Worm (Caenorhabditis elegans) whole organism, L3 larva: Measurements from ENCODE around the gene C18H7.7.

Source experiments
- elt-1 ChIP-seq: fragments of 150-350 bp; optimal IDR thresholded peaks from 2 replicates; lab custom pipeline; 2014; ENCODE audit warnings: missing biosample characterization, missing genetic modification characterization
- lin-39 ChIP-seq: fragments of 150-350 bp; optimal IDR thresholded peaks from 2 replicates; lab custom pipeline; 2018; ENCODE audit warnings: missing biosample characterization, missing genetic modification reagents, missing genetic modification characterization
- lsy-12 ChIP-seq: sonication (generic microtip); optimal IDR thresholded peaks from 2 replicates; lab custom pipeline; 2016; ENCODE audit warnings: mild to moderate bottlenecking, missing genetic modification characterization, missing compliant biosample characterization
- nhr-23 ChIP-seq: fragments of 150-350 bp; optimal IDR thresholded peaks from 2 replicates; lab custom pipeline; 2014; ENCODE audit warnings: missing biosample characterization, missing genetic modification reagents, missing genetic modification characterization
- unc-39 ChIP-seq: sonication (generic microtip); optimal IDR thresholded peaks from 4 replicates; lab custom pipeline; 2017; ENCODE audit warnings: missing biosample characterization, missing genetic modification characterization
- ztf-11 ChIP-seq: fragments of 150-350 bp; optimal IDR thresholded peaks from 2 replicates; lab custom pipeline; 2014; ENCODE audit warnings: missing biosample characterization, missing genetic modification characterization

DNA sequence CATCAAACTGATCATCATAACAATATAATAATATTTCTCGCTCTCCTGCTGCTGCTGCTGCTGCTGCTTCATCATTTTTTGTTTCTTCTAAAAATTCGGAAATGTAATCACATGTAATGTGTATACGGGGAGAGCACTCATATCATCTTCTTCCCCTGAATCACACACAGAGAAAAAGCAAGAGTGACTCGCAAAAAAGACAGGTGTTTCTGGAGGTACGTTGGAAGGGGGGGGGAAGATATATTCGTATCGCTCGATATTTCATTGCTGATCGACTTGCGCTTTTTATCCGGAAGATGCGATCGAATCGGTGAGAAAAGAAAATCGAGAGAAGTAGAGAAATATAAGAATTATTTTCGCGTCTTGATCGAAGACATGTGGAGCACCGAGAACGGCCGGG is 11.4 kb upstream of the C18H7.7 start:
- TF ChIP-seq elt-1 (tag; lab: Kevin White, UChicago) (no peak), ztf-11 (tag; lab: Kevin White, UChicago) (no peak), nhr-23 (tag; lab: Kevin White, UChicago) (no peak), lin-39 (tag; lab: Kevin White, UChicago) (no peak), lsy-12 (tag; lab: Kevin White, UChicago) (no peak), unc-39 (tag; lab: Kevin White, UChicago) (no peak)
